Worm (Caenorhabditis elegans): ENCODE data around the gene cnb-1.

The cnb-1 gene

DNA sequence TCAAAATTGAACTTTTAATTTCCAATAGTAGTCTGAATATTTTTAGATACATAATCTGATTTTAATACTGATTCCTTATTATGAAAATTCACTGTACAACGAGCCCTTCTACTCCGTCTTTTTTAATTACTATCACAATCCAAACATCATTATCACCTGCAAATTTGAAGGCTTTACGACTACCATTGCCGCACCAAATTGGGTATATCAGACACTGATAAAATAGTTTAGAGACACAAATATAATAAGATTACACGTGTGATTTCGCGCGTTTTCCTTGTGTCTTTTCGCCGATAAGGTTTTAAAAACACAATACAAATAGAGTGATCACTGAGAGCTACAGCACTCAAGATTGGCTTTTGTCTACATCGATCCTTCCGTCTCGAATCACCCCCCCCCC lies 27.5 kb downstream of the cnb-1 start:
- TF ChIP-seq ces-1 (GFP tag; optimal IDR thresholded peaks at IDR 0.05) (no peak), lin-13 (tag; optimal IDR thresholded peaks at IDR 0.05) (no peak), unc-39 (tag; optimal IDR thresholded peaks at IDR 0.05) (no peak), ham-2 (GFP tag; optimal IDR thresholded peaks at IDR 0.05) (no peak), ceh-83 (GFP tag; optimal IDR thresholded peaks at IDR 0.05) (no peak), bed-3 (GFP tag; optimal IDR thresholded peaks at IDR 0.05) (no peak), ztf-11 (tag; optimal IDR thresholded peaks at IDR 0.05) (no peak), unc-62 (GFP tag; optimal IDR thresholded peaks at IDR 0.05) (no peak), lin-32 (GFP tag; optimal IDR thresholded peaks at IDR 0.05) (no peak), nhr-2 (tag; optimal IDR thresholded peaks at IDR 0.05) (no peak)

DNA sequence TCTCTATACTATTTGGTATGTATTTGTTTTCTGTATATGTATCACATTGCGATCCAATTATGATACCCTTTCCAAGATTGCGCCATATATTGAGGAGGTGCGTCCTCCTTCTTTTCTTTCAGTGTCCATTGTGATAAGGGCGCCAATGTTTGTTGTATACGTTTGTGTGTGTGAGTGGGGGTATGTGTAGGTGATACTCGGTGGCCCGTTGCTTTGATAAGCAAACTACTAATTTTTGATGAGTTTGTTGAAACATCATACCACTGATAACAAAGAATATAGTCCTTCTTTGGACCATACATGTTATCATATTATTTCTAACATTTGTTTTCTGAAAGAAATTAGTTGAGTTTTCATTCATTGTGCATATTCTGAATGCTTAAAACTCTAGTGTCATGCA lies 28.2 kb downstream of the cnb-1 start:
- TF ChIP-seq sem-2 (GFP tag; optimal IDR thresholded peaks at IDR 0.05) (no peak), lsy-2 (tag; optimal IDR thresholded peaks at IDR 0.05) (no peak), drap-1 (GFP tag; optimal IDR thresholded peaks at IDR 0.05) (no peak), lin-13 (tag; optimal IDR thresholded peaks at IDR 0.05) (no peak), tbx-8 (GFP tag; optimal IDR thresholded peaks at IDR 0.05) (no peak), pha-4 (tag; optimal IDR thresholded peaks at IDR 0.05) (no peak), nhr-28 (tag; optimal IDR thresholded peaks at IDR 0.05) (no peak), nhr-2 (tag; optimal IDR thresholded peaks at IDR 0.05) (no peak), mep-1 (tag; optimal IDR thresholded peaks at IDR 0.05) (no peak), ztf-11 (tag; optimal IDR thresholded peaks at IDR 0.05) (no peak), bed-3 (GFP tag; optimal IDR thresholded peaks at IDR 0.05) (no peak), unc-39 (tag; optimal IDR thresholded peaks at IDR 0.05) (no peak)

DNA sequence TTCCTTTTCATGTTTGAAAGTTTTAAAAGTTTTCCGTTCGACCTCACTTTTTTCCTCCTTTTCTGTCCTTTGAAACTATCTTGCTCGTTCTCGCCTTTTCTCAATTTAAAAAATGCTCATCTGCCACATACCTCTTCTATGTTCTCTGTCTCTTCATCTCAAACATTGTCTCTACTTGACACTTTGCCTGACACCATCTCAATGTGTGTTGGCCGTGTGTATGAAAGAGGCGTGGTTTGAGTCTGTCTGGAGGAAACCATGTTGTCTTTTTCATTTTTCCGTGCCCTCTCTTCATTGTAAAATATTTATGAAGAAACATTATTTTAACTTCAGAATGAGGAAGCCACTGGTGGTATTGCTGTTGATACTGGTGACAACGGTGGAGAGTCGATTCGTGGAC lies 31.7 kb downstream of the cnb-1 start, which contains the start of gene K03B8.6:
Gene K03B8.6, plus strand, starts transcription at position 334 of the 400 bp plus-strand sequence.
- TF ChIP-seq blmp-1 (tag; optimal IDR thresholded peaks at IDR 0.05) (no peak), ztf-11 (tag; optimal IDR thresholded peaks at IDR 0.05) (no peak), snpc-4 (tag; optimal IDR thresholded peaks at IDR 0.05) (no peak), lin-13 (tag; optimal IDR thresholded peaks at IDR 0.05) (no peak), unc-120 (tag; optimal IDR thresholded peaks at IDR 0.05; ENCODE audit: poor library complexity, severe bottlenecking) (no peak), M03D4.4 (tag; optimal IDR thresholded peaks at IDR 0.05) (no peak), mep-1 (tag; optimal IDR thresholded peaks at IDR 0.05) (no peak), nhr-28 (tag; optimal IDR thresholded peaks at IDR 0.05) (no peak), lsy-2 (tag; optimal IDR thresholded peaks at IDR 0.05) (no peak), tbx-8 (GFP tag; optimal IDR thresholded peaks at IDR 0.05) (no peak), cnd-1 (tag; optimal IDR thresholded peaks at IDR 0.05) (no peak), sptf-1 (tag; optimal IDR thresholded peaks at IDR 0.05) (no peak), bed-3 (GFP tag; optimal IDR thresholded peaks at IDR 0.05) (no peak)

DNA sequence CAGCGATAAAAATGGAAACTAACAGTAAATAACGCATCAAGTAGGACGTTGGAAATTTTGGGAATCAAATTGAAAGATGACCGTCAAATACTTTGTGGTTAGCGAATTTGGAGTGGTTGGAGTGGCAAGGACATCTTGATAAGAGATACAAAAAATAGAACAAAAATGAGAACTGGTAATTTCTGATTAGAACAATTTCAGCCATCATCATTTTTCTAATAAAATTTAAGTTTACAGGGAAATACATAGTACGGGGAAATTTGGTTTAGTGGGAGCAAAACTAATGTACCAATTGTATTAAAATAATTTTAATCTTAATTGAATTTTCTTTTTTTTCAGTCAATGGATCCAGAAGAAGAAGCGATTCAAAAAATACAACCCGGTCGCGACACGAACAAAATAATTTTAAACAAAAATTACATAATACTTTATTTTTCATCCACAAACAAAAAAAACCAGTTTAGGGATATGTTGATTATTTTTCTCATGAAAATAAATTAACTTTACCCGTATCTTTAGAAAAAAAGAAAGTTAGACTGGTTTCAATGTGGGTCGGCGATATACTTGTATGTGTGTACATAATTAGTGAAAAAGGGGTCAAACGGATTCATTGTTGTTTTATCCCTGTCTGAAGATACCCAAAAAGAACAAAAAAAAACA lies 35.5 kb downstream of the cnb-1 start, which contains the start of the genes K03B8.8 and grl-3:
Gene K03B8.8, minus strand, starts transcription at position 101 of the 660 bp plus-strand sequence.
Gene grl-3, plus strand, starts transcription at position 610 of the 660 bp plus-strand sequence.
- TF ChIP-seq blmp-1 (tag; optimal IDR thresholded peaks at IDR 0.05): no peak
- TF ChIP-seq sem-2 (GFP tag; optimal IDR thresholded peaks at IDR 0.05): no peak
- TF ChIP-seq cnd-1 (tag; optimal IDR thresholded peaks at IDR 0.05): no peak
- TF ChIP-seq hlh-1 (tag; optimal IDR thresholded peaks at IDR 0.05): no peak
- no peak for TF ChIP-seq tbx-8 (GFP tag; optimal IDR thresholded peaks at IDR 0.05)
- TF ChIP-seq bed-3 (GFP tag; optimal IDR thresholded peaks at IDR 0.05): no peak
- TF ChIP-seq nhr-76 (tag; optimal IDR thresholded peaks at IDR 0.05): no peak
- no peak for TF ChIP-seq ceh-39 (tag; optimal IDR thresholded peaks at IDR 0.05)
- TF ChIP-seq ztf-11 (tag; optimal IDR thresholded peaks at IDR 0.05): no peak
- TF ChIP-seq ces-1 (GFP tag; optimal IDR thresholded peaks at IDR 0.05): no peak
- no peak for TF ChIP-seq unc-62 (GFP tag; optimal IDR thresholded peaks at IDR 0.05)
- no peak for TF ChIP-seq mls-2 (tag; optimal IDR thresholded peaks at IDR 0.05)

DNA sequence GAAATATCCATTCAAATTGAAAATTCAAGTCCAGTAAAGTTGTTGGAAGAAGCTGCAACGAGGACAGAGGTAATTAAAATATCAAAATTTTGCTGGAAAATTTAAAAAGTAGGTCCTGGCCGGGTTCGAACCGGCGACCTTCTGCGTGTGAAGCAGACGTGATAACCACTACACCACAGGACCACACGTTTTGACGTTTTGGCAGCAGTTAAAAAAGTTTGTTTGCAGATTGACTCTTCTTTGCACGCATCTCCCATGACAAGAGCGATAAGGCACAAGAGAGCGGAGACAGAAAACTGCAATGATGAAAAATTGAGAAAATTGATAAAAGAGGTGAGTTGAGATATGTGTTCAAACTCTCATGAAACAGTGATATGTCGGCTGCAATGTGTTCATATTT lies 36.6 kb downstream of the cnb-1 start:
- TF ChIP-seq unc-62 (GFP tag; optimal IDR thresholded peaks at IDR 0.05): no peak
- no peak for TF ChIP-seq cnd-1 (tag; optimal IDR thresholded peaks at IDR 0.05)
- TF ChIP-seq lin-32 (GFP tag; optimal IDR thresholded peaks at IDR 0.05): no peak
- TF ChIP-seq zip-8 (tag; optimal IDR thresholded peaks at IDR 0.05): no peak
- TF ChIP-seq ztf-11 (tag; optimal IDR thresholded peaks at IDR 0.05): no peak

DNA sequence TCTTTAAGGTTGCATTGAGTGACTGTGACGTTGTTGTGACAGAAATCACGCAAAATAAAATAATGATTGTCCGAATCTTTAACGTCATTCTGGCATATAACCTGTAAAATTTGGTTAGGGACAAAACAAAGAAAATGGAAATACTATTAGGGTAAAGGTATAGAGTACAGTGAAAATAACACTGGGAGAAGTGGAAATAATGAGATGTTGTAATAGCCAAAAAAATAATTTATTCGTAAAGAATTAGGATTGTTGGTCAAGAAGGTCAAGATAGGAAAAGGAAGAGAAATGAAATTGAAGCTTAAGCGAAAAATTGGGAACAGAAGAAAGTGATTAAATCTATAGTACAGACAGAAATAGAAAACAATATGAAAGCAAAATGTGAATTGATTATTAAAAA lies 39.5 kb downstream of the cnb-1 start, which contains the start of gene deg-3:
Gene deg-3, minus strand, starts transcription at position 101 of the 400 bp plus-strand sequence.
- TF ChIP-seq lsy-2 (tag; optimal IDR thresholded peaks at IDR 0.05): no peak
- no peak for TF ChIP-seq hlh-1 (tag; optimal IDR thresholded peaks at IDR 0.05)
- no peak for TF ChIP-seq sem-2 (GFP tag; optimal IDR thresholded peaks at IDR 0.05)
- TF ChIP-seq elt-3 (tag; optimal IDR thresholded peaks at IDR 0.05): no peak
- TF ChIP-seq lin-32 (GFP tag; optimal IDR thresholded peaks at IDR 0.05): no peak
- no peak for TF ChIP-seq elt-1 (tag; optimal IDR thresholded peaks at IDR 0.05; ENCODE audit: borderline replicate concordance, insufficient read depth)
- TF ChIP-seq nhr-28 (tag; optimal IDR thresholded peaks at IDR 0.05): no peak
- TF ChIP-seq ceh-39 (tag; optimal IDR thresholded peaks at IDR 0.05): no peak
- TF ChIP-seq sptf-1 (tag; optimal IDR thresholded peaks at IDR 0.05): no peak
- no peak for TF ChIP-seq ceh-43 (GFP tag; optimal IDR thresholded peaks at IDR 0.05)
- TF ChIP-seq drap-1 (GFP tag; optimal IDR thresholded peaks at IDR 0.05): no peak
- no peak for TF ChIP-seq ceh-83 (GFP tag; optimal IDR thresholded peaks at IDR 0.05)
- TF ChIP-seq flh-1 (GFP tag; optimal IDR thresholded peaks at IDR 0.05): no peak
- TF ChIP-seq nhr-76 (tag; optimal IDR thresholded peaks at IDR 0.05): no peak
- no peak for TF ChIP-seq ham-2 (GFP tag; optimal IDR thresholded peaks at IDR 0.05)
- no peak for TF ChIP-seq nhr-2 (tag; optimal IDR thresholded peaks at IDR 0.05)
- no peak for TF ChIP-seq unc-120 (tag; optimal IDR thresholded peaks at IDR 0.05; ENCODE audit: poor library complexity, severe bottlenecking)
- TF ChIP-seq bed-3 (GFP tag; optimal IDR thresholded peaks at IDR 0.05): no peak
- no peak for TF ChIP-seq nhr-12 (tag; optimal IDR thresholded peaks at IDR 0.05)
